Fruit fly (Drosophila melanogaster) whole organism: ENCODE results near the gene egh.

Experiments used
- CG8478 ChIP-seq: fragments of >200 bp; optimal IDR thresholded peaks from 2 replicates; lab custom pipeline; 2018; ENCODE audit warnings: inconsistent platforms
- Dll ChIP-seq: fragments of >200 bp; optimal IDR thresholded peaks from 2 replicates; lab custom pipeline; 2017
- usp ChIP-seq: fragments of >200 bp; optimal IDR thresholded peaks from 2 replicates; lab custom pipeline; 2017; ENCODE audit warnings: missing biosample characterization, missing genetic modification characterization, mixed read lengths

- no peak for TF ChIP-seq usp (GFP tag; lab: Kevin White, UChicago)
- no peak for TF ChIP-seq Dll (lab: Kevin White, UChicago)
- TF ChIP-seq CG8478 (lab: Kevin White, UChicago): no peak
Observed at dm6 chrX:2593753-2594096, 5.4 kb downstream of the egh start.
